Worm (Caenorhabditis elegans) whole organism, early embryonic: ENCODE measurements around the gene his-5.

Experiments
- B0310.2 ChIP-seq: sonication (generic microtip); optimal IDR thresholded peaks from 2 replicates; lab custom pipeline; 2016; ENCODE audit warnings: mild to moderate bottlenecking, missing genetic modification characterization, missing compliant biosample characterization
- F13C5.2 ChIP-seq: sonication (generic microtip); optimal IDR thresholded peaks from 2 replicates; lab custom pipeline; 2017; ENCODE audit warnings: mild to moderate bottlenecking, missing genetic modification characterization, inconsistent platforms, missing compliant biosample characterization
- aly-1 ChIP-seq: sonication (generic microtip); optimal IDR thresholded peaks from 2 replicates; lab custom pipeline; 2016; ENCODE audit warnings: missing genetic modification characterization, missing compliant biosample characterization
- ama-1 ChIP-seq: fragments of 150-350 bp; optimal IDR thresholded peaks from 2 replicates; lab custom pipeline; 2014
- ceh-13 ChIP-seq: fragments of 200-800 bp; sonication (Bioruptor generic); optimal IDR thresholded peaks from 2 replicates; lab custom pipeline; 2018; ENCODE audit warnings: mild to moderate bottlenecking, missing genetic modification characterization, missing compliant biosample characterization
- ceh-36 ChIP-seq: sonication (generic microtip); optimal IDR thresholded peaks from 2 replicates; lab custom pipeline; 2016; ENCODE audit warnings: missing genetic modification characterization, inconsistent platforms, missing compliant biosample characterization
- ets-7 ChIP-seq: sonication (generic microtip); optimal IDR thresholded peaks from 2 replicates; lab custom pipeline; 2016; ENCODE audit warnings: missing genotype, missing genetic modification characterization, missing compliant biosample characterization
- flt-1 ChIP-seq: fragments of 200-800 bp; sonication (Bioruptor generic); IDR thresholded peaks from 2 replicates; pipeline ENCODE4 v1.3.6; 2022; ENCODE audit warnings: missing genetic modification characterization, missing compliant biosample characterization
- hmbx-1 ChIP-seq: sonication (generic microtip); optimal IDR thresholded peaks from 2 replicates; lab custom pipeline; 2016; ENCODE audit warnings: mild to moderate bottlenecking, missing genetic modification characterization, missing compliant biosample characterization
- hmg-4 ChIP-seq: fragments of 200-800 bp; sonication (Bioruptor generic); optimal IDR thresholded peaks from 2 replicates; lab custom pipeline; 2018; ENCODE audit warnings: mild to moderate bottlenecking, missing genetic modification characterization, missing compliant biosample characterization
- hnd-1 ChIP-seq: sonication (generic microtip); optimal IDR thresholded peaks from 2 replicates; lab custom pipeline; 2016; ENCODE audit warnings: missing genetic modification characterization, missing compliant biosample characterization
- pes-1 ChIP-seq: fragments of 200-800 bp; sonication (Bioruptor generic); IDR thresholded peaks from 2 replicates; pipeline ENCODE4 v1.3.6; 2022; ENCODE audit warnings: missing genetic modification reagents, missing genetic modification characterization, missing compliant biosample characterization
- scrt-1 ChIP-seq: fragments of 200-800 bp; sonication (Bioruptor generic); IDR thresholded peaks from 2 replicates; pipeline ENCODE4 v1.3.6; 2022; ENCODE audit warnings: missing genetic modification characterization, missing compliant biosample characterization
- sea-1 ChIP-seq: fragments of 200-800 bp; sonication (Bioruptor generic); conservative IDR thresholded peaks from 2 replicates; pipeline ENCODE4 v1.3.6; 2022; ENCODE audit warnings: missing genetic modification characterization, missing compliant biosample characterization
- tbx-11 ChIP-seq: fragments of 200-800 bp; sonication (Bioruptor generic); IDR thresholded peaks from 2 replicates; pipeline ENCODE4 v1.3.6; 2022; ENCODE audit warnings: missing genetic modification characterization, missing compliant biosample characterization
- tbx-37 ChIP-seq: fragments of 200-800 bp; sonication (Bioruptor generic); conservative IDR thresholded peaks from 2 replicates; pipeline ENCODE4 v1.3.6; 2022; ENCODE audit warnings: missing genetic modification reagents, missing genetic modification characterization, missing compliant biosample characterization
- tra-4 ChIP-seq: sonication (generic microtip); optimal IDR thresholded peaks from 2 replicates; lab custom pipeline; 2017; ENCODE audit warnings: missing genetic modification characterization, missing compliant biosample characterization

The his-5 gene

ce11 chrV:8534534-8535283 is at the start of gene his-5, which contains the start of gene his-6:
TSS of gene his-5 (plus strand) at chrV:8535214.
TSS of gene his-6 (minus strand) at chrV:8534977.
- TF ChIP-seq tbx-11 (GFP tag; lab: Robert Waterston, UW) (peak; percentile 52; the same call in 1 of the 2 replicates), scrt-1 (GFP tag; lab: Robert Waterston, UW) (0 out of 2 replicates have a peak, but pooled peaks have one; percentile 53), hmg-4 (peak; percentile 42), pes-1 (GFP tag; lab: Robert Waterston, UW) (peak; percentile 70), ama-1 (peak; percentile 91), tbx-37 (GFP tag; lab: Robert Waterston, UW) (peak; percentile 63; the same call in 1 of the 2 replicates), sea-1 (GFP tag; lab: Robert Waterston, UW) (peak; percentile 75; the same call in 1 of the 2 replicates), flt-1 (peak; percentile 65; the same call in 1 of the 2 replicates)

- no peak for TF ChIP-seq B0310.2 (tag; lab: Kevin White, UChicago)
- no peak for TF ChIP-seq hnd-1
- no peak for TF ChIP-seq F13C5.2 (tag; lab: Kevin White, UChicago)
- no peak for TF ChIP-seq tbx-11 (GFP tag; lab: Robert Waterston, UW)
Measured at ce11 chrV:8494260-8494939, 40.6 kb upstream of the his-5 start, which contains the start of gene pxn-1. TSS of gene pxn-1 (plus strand) at chrV:8494889.

- TF ChIP-seq ceh-13 (GFP tag; lab: Kevin White, UChicago) (no peak), flt-1 (no peak), F13C5.2 (tag; lab: Kevin White, UChicago) (no peak), B0310.2 (tag; lab: Kevin White, UChicago) (no peak), hmbx-1 (tag; lab: Kevin White, UChicago) (no peak), tbx-11 (GFP tag; lab: Robert Waterston, UW) (no peak), ets-7 (tag; lab: Kevin White, UChicago) (no peak), ama-1 (no peak), sea-1 (GFP tag; lab: Robert Waterston, UW) (no peak), ceh-36 (no peak), scrt-1 (GFP tag; lab: Robert Waterston, UW) (no peak), hmg-4 (no peak), pes-1 (GFP tag; lab: Robert Waterston, UW) (no peak), tbx-37 (GFP tag; lab: Robert Waterston, UW) (no peak), tra-4 (tag; lab: Kevin White, UChicago) (no peak), aly-1 (no peak), hnd-1 (no peak)
Measured at ce11 chrV:8495106-8495505, 39.9 kb upstream of the his-5 start.

- TF ChIP-seq ceh-13 (GFP tag; lab: Kevin White, UChicago) (no peak), ets-7 (tag; lab: Kevin White, UChicago) (no peak), pes-1 (GFP tag; lab: Robert Waterston, UW) (peak; percentile 57; the same call in 1 of the 2 replicates), scrt-1 (GFP tag; lab: Robert Waterston, UW) (no peak), flt-1 (no peak)
Measured at ce11 chrV:8495965-8496364, 39.0 kb upstream of the his-5 start.

DNA sequence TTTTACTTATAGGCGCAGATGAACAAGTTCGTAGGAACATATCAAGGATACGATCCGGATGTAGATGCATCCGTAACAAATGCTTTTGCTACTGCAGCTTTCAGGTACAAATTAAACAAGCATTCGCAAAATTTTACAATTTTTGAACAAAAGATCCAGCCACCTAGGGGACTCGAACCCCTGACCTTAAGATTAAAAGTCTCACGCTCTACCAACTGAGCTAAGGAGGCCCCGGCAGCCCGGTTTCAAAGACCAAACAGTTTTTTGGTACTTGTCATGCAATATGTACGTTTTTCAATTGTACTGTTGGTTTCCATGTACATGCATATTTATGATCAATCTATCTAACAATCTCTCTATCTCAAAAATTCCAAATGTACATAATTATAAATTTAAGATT is 35.6 kb upstream of the his-5 start:
- TF ChIP-seq tbx-11 (GFP tag; lab: Robert Waterston, UW) (no peak), ets-7 (tag; lab: Kevin White, UChicago) (no peak), tra-4 (tag; lab: Kevin White, UChicago) (no peak)

- TF ChIP-seq ama-1: no peak
- TF ChIP-seq sea-1 (GFP tag; lab: Robert Waterston, UW): peak; percentile 100
- peak; percentile 99 for TF ChIP-seq tbx-11 (GFP tag; lab: Robert Waterston, UW)
- TF ChIP-seq hmg-4: peak; percentile 100
- TF ChIP-seq F13C5.2 (tag; lab: Kevin White, UChicago): peak; percentile 99
- peak; percentile 98 for TF ChIP-seq B0310.2 (tag; lab: Kevin White, UChicago)
- TF ChIP-seq hmbx-1 (tag; lab: Kevin White, UChicago): peak; percentile 93
- TF ChIP-seq ceh-13 (GFP tag; lab: Kevin White, UChicago): peak; percentile 98
- TF ChIP-seq flt-1: peak; percentile 99
- peak; percentile 99 for TF ChIP-seq scrt-1 (GFP tag; lab: Robert Waterston, UW)
- peak; percentile 99 for TF ChIP-seq tbx-37 (GFP tag; lab: Robert Waterston, UW)
- peak; percentile 97 for TF ChIP-seq hnd-1
- TF ChIP-seq aly-1: peak; percentile 98
- peak; percentile 96 for TF ChIP-seq ets-7 (tag; lab: Kevin White, UChicago)
- TF ChIP-seq pes-1 (GFP tag; lab: Robert Waterston, UW): peak; percentile 99
- peak; percentile 98 for TF ChIP-seq ceh-36
- peak; percentile 96 for TF ChIP-seq tra-4 (tag; lab: Kevin White, UChicago)
Measured at ce11 chrV:8500348-8500747, 34.7 kb upstream of the his-5 start.

ce11 chrV:8507324-8507723 is 27.7 kb upstream of the his-5 start, which contains the start of gene ZK994.6:
TSS of gene ZK994.6 (minus strand) at chrV:8507424.
- TF ChIP-seq tbx-11 (GFP tag; lab: Robert Waterston, UW) (no peak), aly-1 (no peak), pes-1 (GFP tag; lab: Robert Waterston, UW) (no peak), ets-7 (tag; lab: Kevin White, UChicago) (no peak), ceh-13 (GFP tag; lab: Kevin White, UChicago) (no peak), tbx-37 (GFP tag; lab: Robert Waterston, UW) (no peak), sea-1 (GFP tag; lab: Robert Waterston, UW) (no peak), ceh-36 (no peak), hmg-4 (no peak), ama-1 (no peak), flt-1 (no peak)
